Worm (Caenorhabditis elegans) whole organism, L4 larva: ENCODE data around the gene nstp-9.

Experiments used
- R02D3.7 ChIP-seq: fragments of 150-350 bp; sonication (generic microtip); optimal IDR thresholded peaks from 3 replicates; lab custom pipeline; 2014; ENCODE audit warnings: missing biosample characterization, missing genetic modification characterization
- ceh-82 ChIP-seq: sonication (generic microtip); optimal IDR thresholded peaks from 2 replicates; lab custom pipeline; 2017; ENCODE audit warnings: missing biosample characterization, missing genetic modification characterization
- ces-1 ChIP-seq: fragments of 150-350 bp; sonication (generic microtip); optimal IDR thresholded peaks from 4 replicates; lab custom pipeline; 2014; ENCODE audit warnings: missing biosample characterization, missing genetic modification reagents, missing genetic modification characterization
- dpl-1 ChIP-seq: fragments of 150-350 bp; optimal IDR thresholded peaks from 2 replicates; lab custom pipeline; 2014; ENCODE audit warnings: missing biosample characterization, missing genetic modification reagents, missing genetic modification characterization
- egl-27 ChIP-seq: sonication (generic microtip); optimal IDR thresholded peaks from 3 replicates; lab custom pipeline; 2017; ENCODE audit warnings: missing biosample characterization, missing genetic modification reagents, missing genetic modification characterization
- fos-1 ChIP-seq: fragments of 150-350 bp; optimal IDR thresholded peaks from 2 replicates; lab custom pipeline; 2014; ENCODE audit warnings: missing biosample characterization, missing genetic modification characterization
- hmg-1.1 ChIP-seq: fragments of 200-800 bp; sonication (Bioruptor generic); IDR thresholded peaks from 2 replicates; pipeline ENCODE4 v1.3.6; 2022; ENCODE audit warnings: missing genetic modification reagents, missing genetic modification characterization, missing compliant biosample characterization
- nhr-111 ChIP-seq: fragments of 200-800 bp; sonication (Bioruptor generic); optimal IDR thresholded peaks from 2 replicates; lab custom pipeline; 2018; ENCODE audit warnings: mild to moderate bottlenecking, missing genetic modification characterization, missing compliant biosample characterization
- nhr-28 ChIP-seq: fragments of 150-350 bp; optimal IDR thresholded peaks from 2 replicates; lab custom pipeline; 2014; ENCODE audit warnings: missing biosample characterization, missing genetic modification characterization
- ztf-11 ChIP-seq: fragments of 150-350 bp; optimal IDR thresholded peaks from 2 replicates; lab custom pipeline; 2014; ENCODE audit warnings: missing biosample characterization, missing genetic modification characterization

- TF ChIP-seq fos-1 = no peak
- no peak for TF ChIP-seq R02D3.7
- TF ChIP-seq nhr-28 (tag; lab: Kevin White, UChicago) = no peak
- TF ChIP-seq nhr-111 = no peak
- TF ChIP-seq ztf-11 (tag; lab: Kevin White, UChicago) = no peak
- TF ChIP-seq ceh-82 (tag; lab: Kevin White, UChicago) = no peak
- TF ChIP-seq dpl-1 (GFP tag; lab: Kevin White, UChicago) = no peak
- TF ChIP-seq ces-1 (GFP tag; lab: Kevin White, UChicago) = no peak
- no peak for TF ChIP-seq egl-27
- no peak for TF ChIP-seq hmg-1.1 (GFP tag; lab: Robert Waterston, UW)
These were observed 16.7 kb downstream of the nstp-9 start, which contains the start of gene acbp-3 for ce11 chrX:10902723-10903322.
